Worm (Caenorhabditis elegans) whole organism, L1 larva: Measurements from ENCODE around the gene jmjd-4.
"Not testable (repeated sequence)": the region's sequence is repeated elsewhere in the genome, so short reads cannot be mapped to it uniquely, and the experiment has no call there.

ENCODE experiments used
- blmp-1 ChIP-seq: fragments of 150-350 bp; optimal IDR thresholded peaks from 2 replicates; lab custom pipeline; 2014; ENCODE audit warnings: missing biosample characterization, missing genetic modification characterization
- elt-3 ChIP-seq, 6 experiments: fragments of 150-350 bp in 1 of 6; sonication (generic microtip); optimal IDR thresholded peaks; 2 replicates each; lab custom pipeline; 2017 to 2018; ENCODE audit warnings: missing biosample characterization in 6 of 6, missing genetic modification characterization in 6 of 6, inconsistent platforms in 1 of 6
- lin-14 ChIP-seq: fragments of 200-800 bp; sonication (Bioruptor generic); optimal IDR thresholded peaks from 2 replicates; lab custom pipeline; 2018; ENCODE audit warnings: mild to moderate bottlenecking, missing genetic modification characterization, moderate library complexity, missing compliant biosample characterization

ce11 chrIII:10316653-10317052 is 17.2 kb downstream of the jmjd-4 start:
- TF ChIP-seq blmp-1 (tag; lab: Kevin White, UChicago); lin-14 (GFP tag; lab: Kevin White, UChicago); elt-3 (tag; optimal IDR thresholded peaks at IDR 0.05; lab: Kevin White, UChicago): not testable (repeated sequence)
